Worm (Caenorhabditis elegans): Measurements from ENCODE around the gene C30H6.5.

C30H6.5 gene

DNA sequence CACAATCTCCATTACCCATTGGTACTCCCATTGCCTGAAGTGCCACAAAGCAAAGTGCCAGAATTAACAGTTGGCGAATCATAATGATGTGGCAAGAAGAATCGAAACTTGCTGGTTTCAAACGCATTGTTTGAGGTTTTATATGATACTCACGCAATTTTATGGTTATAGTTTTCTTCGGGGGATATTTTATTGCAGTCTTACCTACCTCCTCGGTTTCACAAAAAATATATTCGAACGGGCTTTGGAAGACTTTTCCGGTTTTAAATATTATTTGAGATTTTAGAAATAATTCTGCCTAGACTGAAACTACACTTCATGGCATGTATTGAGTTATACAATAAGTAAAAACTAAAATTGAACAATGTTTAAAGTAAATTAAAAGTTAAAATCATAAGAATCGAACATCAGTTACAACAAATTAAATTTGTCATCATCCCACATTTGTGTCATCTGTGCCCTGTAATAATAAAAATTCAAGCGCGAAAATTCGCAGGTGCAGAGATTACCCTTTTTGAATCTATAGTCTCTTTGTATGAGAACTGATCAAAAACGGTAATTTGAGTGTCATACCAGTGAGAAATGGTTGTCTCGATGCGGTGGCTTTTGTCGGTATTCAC, 24.9 kb upstream of the C30H6.5 start, which contains the start of the genes clec-197 and clec-198:
Gene clec-197, minus strand, starts transcription at position 101 of the 620 bp plus-strand sequence.
Gene clec-198, plus strand, starts transcription at position 570 of the 620 bp plus-strand sequence.
- TF ChIP-seq nhr-120 (GFP tag; IDR thresholded peaks at IDR 0.05), result no peak
- TF ChIP-seq B0035.1 (tag; optimal IDR thresholded peaks at IDR 0.05), result no peak
- no peak for TF ChIP-seq lin-40 (tag; optimal IDR thresholded peaks at IDR 0.05)
- TF ChIP-seq zim-3 (tag; optimal IDR thresholded peaks at IDR 0.05), result no peak
- no peak for TF ChIP-seq D2030.7 (GFP tag; IDR thresholded peaks at IDR 0.05)
- TF ChIP-seq F49E8.2 (tag; optimal IDR thresholded peaks at IDR 0.05; ENCODE audit: insufficient read depth), result no peak
- TF ChIP-seq lir-1 (GFP tag; conservative IDR thresholded peaks at IDR 0.05), result no peak
- TF ChIP-seq ceh-40 (GFP tag; IDR thresholded peaks at IDR 0.05), result no peak
- no peak for TF ChIP-seq ztf-22 (GFP tag; optimal IDR thresholded peaks at IDR 0.05)
- TF ChIP-seq K12H6.12 (tag; optimal IDR thresholded peaks at IDR 0.05), result no peak
- TF ChIP-seq pbrm-1 (GFP tag; IDR thresholded peaks at IDR 0.05), result no peak

- TF ChIP-seq aptf-3 (GFP tag; IDR thresholded peaks at IDR 0.05), result no peak
- no peak for TF ChIP-seq die-1 (tag; optimal IDR thresholded peaks at IDR 0.05)
- no peak for TF ChIP-seq madf-10 (tag; optimal IDR thresholded peaks at IDR 0.05)
- TF ChIP-seq cebp-1 (GFP tag; IDR thresholded peaks at IDR 0.05), result no peak
- TF ChIP-seq cebp-1 (tag; optimal IDR thresholded peaks at IDR 0.05), result no peak
- no peak for TF ChIP-seq F23B12.7 (tag; optimal IDR thresholded peaks at IDR 0.05; ENCODE audit: insufficient read depth)
- TF ChIP-seq hmg-20 (GFP tag; IDR thresholded peaks at IDR 0.05), result no peak
- no peak for TF ChIP-seq C17E4.6 (GFP tag; IDR thresholded peaks at IDR 0.05)
- TF ChIP-seq Y56A3A.18 (GFP tag; IDR thresholded peaks at IDR 0.05), result no peak
- no peak for TF ChIP-seq ets-4 (GFP tag; optimal IDR thresholded peaks at IDR 0.05)
- TF ChIP-seq hsf-1 (GFP tag; IDR thresholded peaks at IDR 0.05), result no peak
- no peak for TF ChIP-seq K11D2.4 (GFP tag; IDR thresholded peaks at IDR 0.05)
- no peak for TF ChIP-seq madf-3 (GFP tag; IDR thresholded peaks at IDR 0.05)
- TF ChIP-seq Y95B8A.8 (GFP tag; IDR thresholded peaks at IDR 0.05), result no peak
- no peak for TF ChIP-seq egrh-3 (GFP tag; IDR thresholded peaks at IDR 0.05)
- TF ChIP-seq T07F8.4 (tag; optimal IDR thresholded peaks at IDR 0.05), result no peak
- TF ChIP-seq egl-44 (GFP tag; IDR thresholded peaks at IDR 0.05), result no peak
- TF ChIP-seq D2030.7 (GFP tag; IDR thresholded peaks at IDR 0.05), result no peak
- TF ChIP-seq attf-3 (GFP tag; conservative IDR thresholded peaks at IDR 0.05), result no peak
- no peak for TF ChIP-seq unc-62 (GFP tag; optimal IDR thresholded peaks at IDR 0.05)
Observed at ce11 chrIV:17351586-17351985, 20.0 kb upstream of the C30H6.5 start, which contains the start of gene clec-199. clec-199 (plus strand) TSS chrIV:17351886.

ce11 chrIV:17361143-17361542, 10.4 kb upstream of the C30H6.5 start, which contains the start of gene clec-202:
clec-202 (plus strand) TSS chrIV:17361443.
- TF ChIP-seq F55B11.4 (tag; optimal IDR thresholded peaks at IDR 0.05; ENCODE audit: borderline replicate concordance, insufficient read depth) (no peak), hlh-26 (GFP tag; conservative IDR thresholded peaks at IDR 0.05) (no peak), cebp-1 (GFP tag; IDR thresholded peaks at IDR 0.05) (no peak), cebp-1 (tag; optimal IDR thresholded peaks at IDR 0.05) (no peak), nhr-179 (tag; optimal IDR thresholded peaks at IDR 0.05) (no peak), snpc-1.1 (tag; optimal IDR thresholded peaks at IDR 0.05; ENCODE audit: insufficient read depth) (no peak), athp-1 (tag; optimal IDR thresholded peaks at IDR 0.05) (no peak), zfh-2 (GFP tag; conservative IDR thresholded peaks at IDR 0.05) (no peak), B0261.1 (tag; optimal IDR thresholded peaks at IDR 0.05) (no peak), lir-1 (GFP tag; conservative IDR thresholded peaks at IDR 0.05) (no peak), snpc-1.3 (tag; optimal IDR thresholded peaks at IDR 0.05; ENCODE audit: insufficient read depth) (no peak), F57C9.4 (tag; optimal IDR thresholded peaks at IDR 0.05) (no peak), ztf-18 (tag; optimal IDR thresholded peaks at IDR 0.05) (no peak), nfya-2 (GFP tag; IDR thresholded peaks at IDR 0.05) (no peak), ceh-58 (GFP tag; IDR thresholded peaks at IDR 0.05) (no peak), D2030.7 (GFP tag; IDR thresholded peaks at IDR 0.05) (no peak), efl-1 (GFP tag; optimal IDR thresholded peaks at IDR 0.05) (no peak), hmg-1.2 (GFP tag; IDR thresholded peaks at IDR 0.05) (no peak), Y53G8AR.9 (GFP tag; conservative IDR thresholded peaks at IDR 0.05) (no peak), nfya-1 (tag; optimal IDR thresholded peaks at IDR 0.05; ENCODE audit: borderline replicate concordance, insufficient read depth) (no peak)
